Fruit fly (Drosophila melanogaster) whole organism, adult: Measurements from ENCODE around the gene MED14.

Experiments used
- CG11617 ChIP-seq: fragments of 200-800 bp; sonication (Bioruptor generic); optimal IDR thresholded peaks from 2 replicates; lab custom pipeline; 2017; ENCODE audit warnings: mild to moderate bottlenecking, missing biosample characterization, missing genetic modification reagents, missing genetic modification characterization
- CG12768 ChIP-seq: fragments of 200-800 bp; sonication (Bioruptor generic); optimal IDR thresholded peaks from 2 replicates; lab custom pipeline; 2017; ENCODE audit warnings: missing biosample characterization, missing genetic modification characterization, mild to moderate bottlenecking, moderate library complexity, missing genetic modification reagents
- CG33017 ChIP-seq: fragments of 200-800 bp; sonication (Bioruptor generic); optimal IDR thresholded peaks from 2 replicates; lab custom pipeline; 2018; ENCODE audit warnings: missing biosample characterization, mild to moderate bottlenecking, missing genetic modification characterization, moderate library complexity
- CG7045 ChIP-seq: fragments of 200-800 bp; sonication (Bioruptor generic); optimal IDR thresholded peaks from 2 replicates; lab custom pipeline; 2017; ENCODE audit warnings: missing biosample characterization, mild to moderate bottlenecking, missing genetic modification characterization
- Clk ChIP-seq: fragments of 200-800 bp; sonication (Bioruptor generic); optimal IDR thresholded peaks from 2 replicates; lab custom pipeline; 2017; ENCODE audit warnings: missing biosample characterization, missing genetic modification characterization
- Hr96 ChIP-seq: fragments of 200-800 bp; sonication (Bioruptor generic); optimal IDR thresholded peaks from 2 replicates; lab custom pipeline; 2016; ENCODE audit warnings: missing biosample characterization, missing genetic modification characterization
- Mnt ChIP-seq: fragments of 200-800 bp; sonication (Bioruptor generic); optimal IDR thresholded peaks from 2 replicates; lab custom pipeline; 2016; ENCODE audit warnings: missing biosample characterization, mild to moderate bottlenecking, missing genetic modification characterization
- pad ChIP-seq: fragments of 200-800 bp; sonication (Bioruptor generic); optimal IDR thresholded peaks from 3 replicates; lab custom pipeline; 2017; ENCODE audit warnings: missing biosample characterization, missing genetic modification characterization, mild to moderate bottlenecking, moderate library complexity, missing genetic modification reagents

- TF ChIP-seq CG12768 (GFP tag; lab: Kevin White, UChicago) = no peak
- TF ChIP-seq Clk (GFP tag; lab: Kevin White, UChicago) = no peak
- TF ChIP-seq CG11617 = no peak
- TF ChIP-seq Mnt (GFP tag; lab: Kevin White, UChicago) = no peak
- TF ChIP-seq pad (GFP tag; lab: Kevin White, UChicago) = no peak
- TF ChIP-seq CG7045 = no peak
- TF ChIP-seq CG33017 = no peak
- no peak for TF ChIP-seq Hr96
These were observed 10.1 kb downstream of the MED14 start for dm6 chr3L:603188-603587.
